Worm (Caenorhabditis elegans): ENCODE data around the gene T25B9.3.

The T25B9.3 gene

ce11 chrIV:10744475-10744874 lies at the start of gene T25B9.3:
T25B9.3 (plus strand) TSS chrIV:10744775.
- no peak for TF ChIP-seq saeg-2 (GFP tag; IDR thresholded peaks at IDR 0.05)
- no peak for TF ChIP-seq snpc-4 (tag; optimal IDR thresholded peaks at IDR 0.05)
- no peak for TF ChIP-seq nhr-111 (GFP tag; optimal IDR thresholded peaks at IDR 0.05)
- TF ChIP-seq lim-7 (GFP tag; IDR thresholded peaks at IDR 0.05): no peak
- no peak for TF ChIP-seq tag-97 (GFP tag; IDR thresholded peaks at IDR 0.05)
- no peak for TF ChIP-seq tra-1 (GFP tag; IDR thresholded peaks at IDR 0.05)
- TF ChIP-seq lin-39 (tag; optimal IDR thresholded peaks at IDR 0.05): no peak
- TF ChIP-seq lir-3 (tag; optimal IDR thresholded peaks at IDR 0.05): no peak
- TF ChIP-seq aha-1 (tag): no peak
- no peak for TF ChIP-seq pqm-1 (tag; optimal IDR thresholded peaks at IDR 0.05)
- no peak for TF ChIP-seq mdt-29 (GFP tag; IDR thresholded peaks at IDR 0.05)
- no peak for TF ChIP-seq ztf-11 (tag; optimal IDR thresholded peaks at IDR 0.05)
- no peak for TF ChIP-seq ZK546.5 (tag; optimal IDR thresholded peaks at IDR 0.05)
- no peak for TF ChIP-seq duxl-1 (tag; optimal IDR thresholded peaks at IDR 0.05; ENCODE audit: poor library complexity)
- no peak for TF ChIP-seq fkh-10 (GFP tag; optimal IDR thresholded peaks at IDR 0.05)
- no peak for TF ChIP-seq hlh-11 (tag; optimal IDR thresholded peaks at IDR 0.05)
- TF ChIP-seq F37D6.2 (tag; optimal IDR thresholded peaks at IDR 0.05): no peak
- TF ChIP-seq spr-1 (tag; optimal IDR thresholded peaks at IDR 0.05): no peak
- TF ChIP-seq hlh-30 (tag; optimal IDR thresholded peaks at IDR 0.05; ENCODE audit: insufficient read depth): no peak

ce11 chrIV:10695203-10695602 lies 49.4 kb upstream of the T25B9.3 start, which contains the start of gene R102.4:
R102.4 (minus strand) TSS chrIV:10695303.
- TF ChIP-seq daf-19 (GFP tag; conservative IDR thresholded peaks at IDR 0.05) (no peak), unc-62 (GFP tag; optimal IDR thresholded peaks at IDR 0.05 in 1 of 2) (peak in 1 of 2 experiments; percentile 83), unc-62 (tag; optimal IDR thresholded peaks at IDR 0.05) (no peak), vab-7 (GFP tag; IDR thresholded peaks at IDR 0.05) (no peak), F10B5.3 (tag; optimal IDR thresholded peaks at IDR 0.05) (no peak), dmd-6 (GFP tag; IDR thresholded peaks at IDR 0.05) (no peak), lim-7 (GFP tag; IDR thresholded peaks at IDR 0.05) (no peak)

DNA sequence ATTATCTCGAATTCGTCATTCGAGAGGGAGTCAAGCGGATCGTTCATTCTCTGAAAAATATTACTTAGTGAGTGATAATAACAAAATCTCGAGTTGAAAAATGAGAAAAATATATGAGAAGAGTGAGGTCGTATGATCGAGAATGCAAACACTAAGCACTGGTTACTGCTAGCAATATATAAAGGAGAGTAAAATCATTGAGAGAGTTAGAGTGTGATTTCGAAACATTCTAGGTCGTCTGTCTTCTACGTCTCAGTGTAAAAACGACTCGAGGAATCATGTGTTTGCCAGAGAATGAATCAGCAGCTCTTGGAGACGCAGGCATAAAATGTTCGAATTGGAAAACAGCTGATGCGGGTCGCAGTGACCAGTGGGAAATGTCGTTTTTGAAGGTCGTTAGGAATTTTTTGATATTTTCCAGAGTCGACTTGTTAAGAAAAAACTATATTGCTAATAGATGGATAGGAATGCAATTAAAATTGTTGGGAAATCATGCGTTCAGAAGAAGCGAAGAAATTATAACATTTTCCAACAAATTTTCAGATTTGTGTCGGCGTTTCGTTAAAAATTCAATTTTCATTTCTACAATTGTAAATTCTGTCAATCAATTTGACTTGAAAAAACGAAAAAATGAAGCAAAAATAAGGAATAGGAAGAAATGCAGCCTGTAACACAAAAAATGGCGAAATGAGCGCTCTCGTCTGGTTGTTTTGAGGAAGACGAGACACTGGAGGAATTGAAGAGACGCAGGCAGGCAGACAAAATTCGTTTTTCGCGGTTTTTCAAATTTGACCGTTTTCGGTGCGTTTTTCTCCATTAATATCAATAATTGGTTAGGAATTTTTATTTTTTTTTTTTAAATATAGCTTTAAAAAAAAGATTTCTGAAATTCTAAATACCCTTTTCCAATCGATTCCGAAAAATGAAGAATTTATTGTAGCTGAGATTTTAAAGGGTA lies 47.3 kb upstream of the T25B9.3 start, which contains the start of gene allo-1:
TSS of gene allo-1 (minus strand) at position 51 of the 958 bp plus-strand sequence.
- TF ChIP-seq fkh-10 (GFP tag; optimal IDR thresholded peaks at IDR 0.05): no peak
- peak; percentile 78 for TF ChIP-seq dmd-6 (GFP tag; IDR thresholded peaks at IDR 0.05)
- TF ChIP-seq lin-29 (GFP tag; IDR thresholded peaks at IDR 0.05): no peak
- no peak for TF ChIP-seq nhr-10 (tag; optimal IDR thresholded peaks at IDR 0.05)
- no peak for TF ChIP-seq madf-5 (GFP tag; IDR thresholded peaks at IDR 0.05)
- TF ChIP-seq dve-1 (tag; optimal IDR thresholded peaks at IDR 0.05; ENCODE audit: insufficient read depth): peak; percentile 76
- no peak for TF ChIP-seq F10B5.3 (tag; optimal IDR thresholded peaks at IDR 0.05)
- TF ChIP-seq hlh-30 (tag; optimal IDR thresholded peaks at IDR 0.05; ENCODE audit: insufficient read depth): peak; percentile 97
- peak; percentile 62 for TF ChIP-seq jun-1 (tag; optimal IDR thresholded peaks at IDR 0.05)
- TF ChIP-seq dmd-8 (GFP tag; IDR thresholded peaks at IDR 0.05): no peak
- peak; percentile 69 for TF ChIP-seq nhr-77 (tag; optimal IDR thresholded peaks at IDR 0.05)
- 0 out of 2 replicates have a peak, but pooled peaks have one; percentile 46 for TF ChIP-seq tra-1 (GFP tag; IDR thresholded peaks at IDR 0.05)
- TF ChIP-seq Y75B8A.6 (GFP tag; IDR thresholded peaks at IDR 0.05): no peak
- no peak for TF ChIP-seq T26A8.4 (GFP tag; IDR thresholded peaks at IDR 0.05)
- no peak for TF ChIP-seq mes-2 (tag; optimal IDR thresholded peaks at IDR 0.05; ENCODE audit: poor library complexity, severe bottlenecking)
- no peak for TF ChIP-seq F44E2.7 (GFP tag; IDR thresholded peaks at IDR 0.05)
- TF ChIP-seq snpc-1.2 (GFP tag; IDR thresholded peaks at IDR 0.05): peak; percentile 64
- no peak for TF ChIP-seq zip-11 (GFP tag; IDR thresholded peaks at IDR 0.05)
- no peak for TF ChIP-seq saeg-2 (GFP tag; IDR thresholded peaks at IDR 0.05)
- peak; percentile 31 for TF ChIP-seq ama-1 (optimal IDR thresholded peaks at IDR 0.05)
- 0 out of 2 replicates have a peak, but pooled peaks have one; percentile 47 for TF ChIP-seq pha-4 (GFP tag; IDR thresholded peaks at IDR 0.05)
- no peak for TF ChIP-seq pha-4 (tag; optimal IDR thresholded peaks at IDR 0.05)
- TF ChIP-seq ZK337.2 (GFP tag; IDR thresholded peaks at IDR 0.05): no peak
- no peak for TF ChIP-seq spr-3 (GFP tag; optimal IDR thresholded peaks at IDR 0.05)
- TF ChIP-seq dmd-9 (GFP tag; IDR thresholded peaks at IDR 0.05): 0 out of 2 replicates have a peak, but pooled peaks have one; percentile 31
- no peak for TF ChIP-seq set-16 (GFP tag; IDR thresholded peaks at IDR 0.05)
- no peak for TF ChIP-seq skn-1 (tag; optimal IDR thresholded peaks at IDR 0.05)
- no peak for TF ChIP-seq lin-15B (tag; optimal IDR thresholded peaks at IDR 0.05)
